Worm (Caenorhabditis elegans): ENCODE data around the gene sra-3.

The sra-3 gene

ce11 chrII:9577630-9578029, 37.0 kb upstream of the sra-3 start:
- TF ChIP-seq dmd-9 (GFP tag; IDR thresholded peaks at IDR 0.05) (no peak), ces-1 (GFP tag; optimal IDR thresholded peaks at IDR 0.05) (no peak), daf-12 (tag; optimal IDR thresholded peaks at IDR 0.05) (no peak), unc-62 (GFP tag; optimal IDR thresholded peaks at IDR 0.05 in 1 of 2) (no peak), unc-62 (tag; optimal IDR thresholded peaks at IDR 0.05) (no peak), egl-43 (GFP tag; IDR thresholded peaks at IDR 0.05) (0 out of 2 replicates have a peak, but pooled peaks have one; percentile 11), ceh-32 (tag; optimal IDR thresholded peaks at IDR 0.05; ENCODE audit: poor library complexity) (no peak), lim-7 (GFP tag; IDR thresholded peaks at IDR 0.05) (no peak)

ce11 chrII:9576707-9577106, 36.1 kb upstream of the sra-3 start:
- TF ChIP-seq mdl-1 (tag; optimal IDR thresholded peaks at IDR 0.05) (no peak), hmg-1.1 (GFP tag; IDR thresholded peaks at IDR 0.05) (0 out of 2 replicates have a peak, but pooled peaks have one; percentile 32)

- TF ChIP-seq hif-1 (tag; optimal IDR thresholded peaks at IDR 0.05) = no peak
- no peak for TF ChIP-seq F10B5.3 (tag; optimal IDR thresholded peaks at IDR 0.05)
- no peak for TF ChIP-seq fos-1 (tag; optimal IDR thresholded peaks at IDR 0.05)
- no peak for TF ChIP-seq tag-97 (GFP tag; IDR thresholded peaks at IDR 0.05)
- TF ChIP-seq unc-62 (GFP tag; optimal IDR thresholded peaks at IDR 0.05 in 1 of 2) = peak in 1 of 2 experiments; percentile 83
- TF ChIP-seq unc-62 (tag; optimal IDR thresholded peaks at IDR 0.05) = no peak
- TF ChIP-seq unc-130 (GFP tag; optimal IDR thresholded peaks at IDR 0.05) = no peak
- TF ChIP-seq gei-8 (GFP tag; optimal IDR thresholded peaks at IDR 0.05) = no peak
Observed at ce11 chrII:9575670-9576069, 35.0 kb upstream of the sra-3 start, which contains the start of gene exc-7. exc-7 (plus strand) TSS chrII:9575970.

ce11 chrII:9574406-9574805, 33.8 kb upstream of the sra-3 start:
- TF ChIP-seq mes-2 (tag; optimal IDR thresholded peaks at IDR 0.05; ENCODE audit: poor library complexity, severe bottlenecking) (peak; percentile 15), egl-43 (GFP tag; IDR thresholded peaks at IDR 0.05) (0 out of 2 replicates have a peak, but pooled peaks have one; percentile 58), nhr-25 (tag; optimal IDR thresholded peaks at IDR 0.05; ENCODE audit: borderline replicate concordance, insufficient read depth) (no peak), mxl-2 (GFP tag; conservative IDR thresholded peaks at IDR 0.05) (no peak), rbr-2 (tag; optimal IDR thresholded peaks at IDR 0.05) (peak; percentile 1), F44E2.7 (GFP tag; IDR thresholded peaks at IDR 0.05) (0 out of 2 replicates have a peak, but pooled peaks have one; percentile 43), unc-62 (GFP tag; optimal IDR thresholded peaks at IDR 0.05 in 1 of 2) (peak in 1 of 2 experiments; percentile 60), unc-62 (tag; optimal IDR thresholded peaks at IDR 0.05) (no peak)

ce11 chrII:9573412-9573811, 32.8 kb upstream of the sra-3 start:
- no peak for TF ChIP-seq Y75B8A.6 (GFP tag; IDR thresholded peaks at IDR 0.05)
- peak; percentile 42 for TF ChIP-seq mxl-3 (GFP tag; optimal IDR thresholded peaks at IDR 0.05)
- TF ChIP-seq F10B5.3 (tag; optimal IDR thresholded peaks at IDR 0.05) = no peak
- TF ChIP-seq nhr-28 (tag; optimal IDR thresholded peaks at IDR 0.05) = peak; percentile 41
- peak in 1 of 2 experiments; percentile 90 for TF ChIP-seq unc-62 (GFP tag; optimal IDR thresholded peaks at IDR 0.05 in 1 of 2)
- TF ChIP-seq unc-62 (tag; optimal IDR thresholded peaks at IDR 0.05) = no peak
- no peak for TF ChIP-seq ceh-32 (tag; optimal IDR thresholded peaks at IDR 0.05; ENCODE audit: poor library complexity)
- TF ChIP-seq duxl-1 (tag; optimal IDR thresholded peaks at IDR 0.05; ENCODE audit: poor library complexity) = no peak
- TF ChIP-seq zfp-3 (GFP tag; conservative IDR thresholded peaks at IDR 0.05) = no peak
- peak in 1 of 2 experiments; percentile 8 for TF ChIP-seq mdl-1 (tag; optimal IDR thresholded peaks at IDR 0.05)
- TF ChIP-seq hlh-30 (tag; optimal IDR thresholded peaks at IDR 0.05; ENCODE audit: insufficient read depth) = peak; percentile 59

ce11 chrII:9566045-9566444, 25.4 kb upstream of the sra-3 start:
- TF ChIP-seq dve-1 (tag; optimal IDR thresholded peaks at IDR 0.05; ENCODE audit: insufficient read depth) (peak; percentile 41), egl-27 (tag; optimal IDR thresholded peaks at IDR 0.05) (no peak), nhr-48 (tag; optimal IDR thresholded peaks at IDR 0.05) (peak; percentile 62), daf-12 (tag; optimal IDR thresholded peaks at IDR 0.05) (no peak), D1046.2 (GFP tag; IDR thresholded peaks at IDR 0.05) (peak; percentile 85), mep-1 (tag; optimal IDR thresholded peaks at IDR 0.05) (peak; percentile 64), ceh-82 (tag; optimal IDR thresholded peaks at IDR 0.05) (no peak), T20F7.1 (GFP tag; optimal IDR thresholded peaks at IDR 0.05) (peak; percentile 78), dmd-6 (GFP tag; IDR thresholded peaks at IDR 0.05) (peak; percentile 67), ztf-7 (tag; optimal IDR thresholded peaks at IDR 0.05) (peak; percentile 29), mes-2 (tag; optimal IDR thresholded peaks at IDR 0.05; ENCODE audit: poor library complexity, severe bottlenecking) (peak; percentile 73), unc-39 (tag; optimal IDR thresholded peaks at IDR 0.05) (no peak), skn-1 (tag; optimal IDR thresholded peaks at IDR 0.05) (no peak), duxl-1 (tag; optimal IDR thresholded peaks at IDR 0.05; ENCODE audit: poor library complexity) (peak; percentile 59), nhr-6 (tag; optimal IDR thresholded peaks at IDR 0.05) (peak; percentile 14), attf-4 (tag; optimal IDR thresholded peaks at IDR 0.05) (no peak)

Measured in whole organism, L4 larva.